Worm (Caenorhabditis elegans) whole organism, L4 larva: ENCODE results near the gene sms-2.
A peak's percentile ranks its signal among the peaks of the same experiment; 100 is the strongest.

ENCODE experiments used
- D1046.2 ChIP-seq: fragments of 200-800 bp; sonication (Bioruptor generic); IDR thresholded peaks from 2 replicates; pipeline ENCODE4 v1.3.6; 2022; ENCODE audit warnings: missing genetic modification characterization, missing compliant biosample characterization
- F37D6.2 ChIP-seq: sonication (generic microtip); optimal IDR thresholded peaks from 2 replicates; lab custom pipeline; 2016; ENCODE audit warnings: mild to moderate bottlenecking, missing genetic modification characterization, missing compliant biosample characterization
- F44E2.7 ChIP-seq: fragments of 200-800 bp; sonication (Bioruptor generic); IDR thresholded peaks from 2 replicates; pipeline ENCODE4 v2.1.2; 2022; ENCODE audit warnings: missing genetic modification characterization, missing compliant biosample characterization
- arid-1 ChIP-seq: fragments of 200-800 bp; sonication (Bioruptor generic); conservative IDR thresholded peaks from 2 replicates; pipeline ENCODE4 v1.3.6; 2022; ENCODE audit warnings: missing genetic modification reagents, missing genetic modification characterization, missing compliant biosample characterization
- attf-4 ChIP-seq: sonication (generic microtip); optimal IDR thresholded peaks from 3 replicates; lab custom pipeline; 2017; ENCODE audit warnings: missing biosample characterization, missing genetic modification characterization
- ceh-20 ChIP-seq: fragments of 200-800 bp; sonication (Bioruptor generic); IDR thresholded peaks from 2 replicates; pipeline ENCODE4 v1.3.6; 2022; ENCODE audit warnings: missing genetic modification reagents, missing genetic modification characterization, missing compliant biosample characterization
- ceh-32 ChIP-seq: sonication (generic microtip); optimal IDR thresholded peaks from 2 replicates; lab custom pipeline; 2016; ENCODE audit warnings: mild to moderate bottlenecking, missing genetic modification characterization, missing compliant biosample characterization; ENCODE audit not compliant: poor library complexity
- daf-16 ChIP-seq, 3 experiments: sonication (generic microtip); optimal IDR thresholded peaks; 2 replicates each; lab custom pipeline; 2016 to 2017; ENCODE audit warnings: missing genetic modification characterization in 3 of 3, missing genetic modification reagents in 3 of 3, mild to moderate bottlenecking in 2 of 3, missing compliant biosample characterization in 2 of 3, missing biosample characterization in 1 of 3, moderate library complexity in 1 of 3
- dmd-6 ChIP-seq: fragments of 200-800 bp; sonication (Bioruptor generic); IDR thresholded peaks from 2 replicates; pipeline ENCODE4 v1.3.6; 2022; ENCODE audit warnings: missing genetic modification reagents, missing genetic modification characterization, missing compliant biosample characterization
- dmd-8 ChIP-seq: fragments of 200-800 bp; sonication (Bioruptor generic); IDR thresholded peaks from 2 replicates; pipeline ENCODE4 v1.3.6; 2022; ENCODE audit warnings: missing genetic modification characterization, missing compliant biosample characterization
- egl-27 ChIP-seq: sonication (generic microtip); optimal IDR thresholded peaks from 3 replicates; lab custom pipeline; 2017; ENCODE audit warnings: missing biosample characterization, missing genetic modification reagents, missing genetic modification characterization
- hlh-11 ChIP-seq: fragments of 200-800 bp; sonication (Bioruptor generic); optimal IDR thresholded peaks from 2 replicates; lab custom pipeline; 2018; ENCODE audit warnings: mild to moderate bottlenecking, missing genetic modification characterization, missing compliant biosample characterization
- hmg-1.1 ChIP-seq: fragments of 200-800 bp; sonication (Bioruptor generic); IDR thresholded peaks from 2 replicates; pipeline ENCODE4 v1.3.6; 2022; ENCODE audit warnings: missing genetic modification reagents, missing genetic modification characterization, missing compliant biosample characterization
- lin-13 ChIP-seq: fragments of 150-350 bp; optimal IDR thresholded peaks from 2 replicates; lab custom pipeline; 2014; ENCODE audit warnings: missing biosample characterization, missing genetic modification reagents, missing genetic modification characterization
- lin-29 ChIP-seq: fragments of 200-800 bp; sonication (Bioruptor generic); IDR thresholded peaks from 2 replicates; pipeline ENCODE4 v1.3.6; 2022; ENCODE audit warnings: missing genetic modification reagents, missing genetic modification characterization, missing compliant biosample characterization
- lir-3 ChIP-seq: sonication (generic microtip); optimal IDR thresholded peaks from 2 replicates; lab custom pipeline; 2016; ENCODE audit warnings: mild to moderate bottlenecking, missing genetic modification characterization, missing compliant biosample characterization
- madf-5 ChIP-seq, 2 experiments: fragments of 200-800 bp; sonication (Bioruptor generic); IDR thresholded peaks; 2 replicates each; pipeline ENCODE4 v1.3.6; 2022; ENCODE audit warnings: missing compliant biosample characterization in 2 of 2, missing genetic modification characterization in 2 of 2
- madf-9 ChIP-seq: fragments of 200-800 bp; sonication (Bioruptor generic); conservative IDR thresholded peaks from 2 replicates; pipeline ENCODE4 v1.3.6; 2022; ENCODE audit warnings: missing genetic modification reagents, missing genetic modification characterization, missing compliant biosample characterization
- mdl-1 ChIP-seq, 2 experiments: fragments of 150-350 bp in 1 of 2; sonication (generic microtip) in 1 of 2; optimal IDR thresholded peaks; 2 replicates each; lab custom pipeline; 2014 to 2017; ENCODE audit warnings: missing biosample characterization in 2 of 2, missing genetic modification characterization in 2 of 2
- mes-2 ChIP-seq: sonication (generic microtip); optimal IDR thresholded peaks from 2 replicates; lab custom pipeline; 2016; ENCODE audit warnings: missing genotype, mild to moderate bottlenecking, missing genetic modification characterization, missing compliant biosample characterization; ENCODE audit not compliant: poor library complexity, severe bottlenecking
- mxl-2 ChIP-seq: fragments of 200-800 bp; sonication (Bioruptor generic); conservative IDR thresholded peaks from 2 replicates; pipeline ENCODE4 v1.3.6; 2022; ENCODE audit warnings: missing genetic modification reagents, missing genetic modification characterization, missing compliant biosample characterization
- nhr-102 ChIP-seq: sonication (generic microtip); optimal IDR thresholded peaks from 2 replicates; lab custom pipeline; 2016; ENCODE audit warnings: mild to moderate bottlenecking, missing genetic modification characterization, moderate library complexity, missing compliant biosample characterization
- nhr-6 ChIP-seq: fragments of 150-350 bp; optimal IDR thresholded peaks from 2 replicates; lab custom pipeline; 2014; ENCODE audit warnings: missing biosample characterization, missing genetic modification characterization
- pha-4 ChIP-seq, 2 experiments: fragments of 150-350 bp in 1 of 2; fragments of 200-800 bp in 1 of 2; sonication (Bioruptor generic) in 1 of 2; IDR thresholded peaks in 1 of 2; optimal IDR thresholded peaks in 1 of 2; 2 replicates each; pipeline versions ENCODE4 v1.3.6 to Lab custom; 2014 to 2022; ENCODE audit warnings: missing genetic modification characterization in 2 of 2, missing genetic modification reagents in 2 of 2, missing biosample characterization in 1 of 2, missing compliant biosample characterization in 1 of 2
- rbr-2 ChIP-seq: sonication (generic microtip); optimal IDR thresholded peaks from 2 replicates; lab custom pipeline; 2016; ENCODE audit warnings: missing genotype, missing genetic modification characterization, missing compliant biosample characterization
- set-16 ChIP-seq: fragments of 200-800 bp; sonication (Bioruptor generic); IDR thresholded peaks from 2 replicates; pipeline ENCODE4 v1.3.6; 2022; ENCODE audit warnings: missing genetic modification reagents, missing genetic modification characterization, missing compliant biosample characterization
- skn-1 ChIP-seq: fragments of 150-350 bp; optimal IDR thresholded peaks from 2 replicates; lab custom pipeline; 2014; ENCODE audit warnings: missing biosample characterization, missing genetic modification characterization
- snpc-1.2 ChIP-seq: fragments of 200-800 bp; sonication (Bioruptor generic); IDR thresholded peaks from 2 replicates; pipeline ENCODE4 v1.3.6; 2022; ENCODE audit warnings: missing genetic modification reagents, missing genetic modification characterization, missing compliant biosample characterization
- unc-62 ChIP-seq, 3 experiments: fragments of 150-350 bp in 1 of 3; sonication (generic microtip); optimal IDR thresholded peaks in 2 of 3; peaks in 1 of 3; 1 replicate in 1 of 3; 2 replicates in 2 of 3; lab custom pipeline; 2014 to 2017; ENCODE audit warnings: missing biosample characterization in 3 of 3, missing genetic modification characterization in 3 of 3, missing genetic modification reagents in 3 of 3, missing genotype in 1 of 3
- zfp-3 ChIP-seq: fragments of 200-800 bp; sonication (Bioruptor generic); conservative IDR thresholded peaks from 2 replicates; pipeline ENCODE4 v1.3.6; 2022; ENCODE audit warnings: missing genetic modification reagents, missing genetic modification characterization, missing compliant biosample characterization
- ztf-7 ChIP-seq: fragments of 150-350 bp; optimal IDR thresholded peaks from 2 replicates; lab custom pipeline; 2014; ENCODE audit warnings: missing biosample characterization, missing genetic modification characterization

Gene sms-2

ce11 chrX:992650-993403 lies 44.1 kb upstream of the sms-2 start (continued):
- TF ChIP-seq ceh-20 (peak; percentile 18; the same call in 1 of the 2 replicates), F37D6.2 (tag; lab: Kevin White, UChicago) (peak; percentile 82), rbr-2 (tag; lab: Kevin White, UChicago) (peak; percentile 88), lir-3 (tag; lab: Kevin White, UChicago) (no peak), ztf-7 (no peak), daf-16 (GFP tag; optimal IDR thresholded peaks at IDR 0.05; lab: Kevin White, UChicago) (peak in 1 of 2 experiments; percentile 14), daf-16 (tag; optimal IDR thresholded peaks at IDR 0.05; lab: Kevin White, UChicago) (no peak), hmg-1.1 (GFP tag; lab: Robert Waterston, UW) (peak; percentile 85), mes-2 (tag; lab: Kevin White, UChicago) (peak; percentile 12), mxl-2 (no peak), mdl-1 (tag; optimal IDR thresholded peaks at IDR 0.05; lab: Kevin White, UChicago) (peak in 1 of 2 experiments; percentile 27), ceh-32 (peak; percentile 30), egl-27 (tag; lab: Kevin White, UChicago) (no peak)

ce11 chrX:991274-991673 lies 42.6 kb upstream of the sms-2 start, which contains the start of the genes C09E10.3 and dgk-1:
C09E10.3 (minus strand) TSS chrX:991374.
dgk-1 (minus strand) TSS chrX:991456.
- TF ChIP-seq F44E2.7 (GFP tag; lab: Robert Waterston, UW) (no peak), attf-4 (tag; lab: Kevin White, UChicago) (no peak), zfp-3 (GFP tag; lab: Robert Waterston, UW) (no peak), dmd-6 (GFP tag; lab: Robert Waterston, UW) (no peak), nhr-6 (tag; lab: Kevin White, UChicago) (no peak), madf-5 (GFP tag; IDR thresholded peaks at IDR 0.05; lab: Robert Waterston, UW) (no peak), arid-1 (no peak), snpc-1.2 (GFP tag; lab: Robert Waterston, UW) (no peak)
- TF ChIP-seq, all 104 proteins: peak for 0

- peak; percentile 89 for TF ChIP-seq set-16 (GFP tag; lab: Robert Waterston, UW)
- TF ChIP-seq unc-62 (GFP tag; optimal IDR thresholded peaks at IDR 0.05 in 1 of 2; lab: Kevin White, UChicago) = peak in 1 of 2 experiments; percentile 42
- TF ChIP-seq unc-62 (tag; optimal IDR thresholded peaks at IDR 0.05; lab: Kevin White, UChicago) = no peak
- no peak for TF ChIP-seq skn-1 (tag; lab: Kevin White, UChicago)
- TF ChIP-seq nhr-102 = peak; percentile 12
- 0 out of 2 replicates have a peak, but pooled peaks have one; percentile 6 for TF ChIP-seq madf-9 (GFP tag; lab: Robert Waterston, UW)
- TF ChIP-seq D1046.2 = 0 out of 2 replicates have a peak, but pooled peaks have one; percentile 38
These were observed 37.8 kb upstream of the sms-2 start for ce11 chrX:986463-986862.

ce11 chrX:982598-982997 lies 33.9 kb upstream of the sms-2 start:
- TF ChIP-seq dmd-8 = 0 out of 2 replicates have a peak, but pooled peaks have one; percentile 55
- no peak for TF ChIP-seq lin-13 (GFP tag; lab: Kevin White, UChicago)
- no peak for TF ChIP-seq pha-4 (GFP tag; IDR thresholded peaks at IDR 0.05; lab: Robert Waterston, UW)
- TF ChIP-seq pha-4 (tag; optimal IDR thresholded peaks at IDR 0.05; lab: Kevin White, UChicago) = no peak
- no peak for TF ChIP-seq arid-1
- TF ChIP-seq lin-29 (GFP tag; lab: Robert Waterston, UW) = no peak
- TF ChIP-seq hlh-11 (tag; lab: Kevin White, UChicago) = no peak
- TF ChIP-seq, all 104 proteins: peak for 1
